Fruit fly (Drosophila melanogaster) whole organism, wandering third instar larva: Measurements from ENCODE around the gene CG6409.

Source experiments
- CG32264 ChIP-seq: fragments of 200-800 bp; sonication (Bioruptor generic); optimal IDR thresholded peaks from 2 replicates; lab custom pipeline; 2016; ENCODE audit warnings: missing biosample characterization, missing genetic modification characterization
- Dfd ChIP-seq: fragments of >200 bp; optimal IDR thresholded peaks from 2 replicates; lab custom pipeline; 2017; ENCODE audit warnings: missing biosample characterization, missing genetic modification characterization
- h ChIP-seq: fragments of 200-800 bp; sonication (Bioruptor generic); optimal IDR thresholded peaks from 3 replicates; lab custom pipeline; 2016; ENCODE audit warnings: missing biosample characterization, mild to moderate bottlenecking, missing genetic modification characterization
- pan ChIP-seq: fragments of >200 bp; optimal IDR thresholded peaks from 2 replicates; lab custom pipeline; 2017
- psq ChIP-seq: fragments of 200-800 bp; sonication (Bioruptor generic); optimal IDR thresholded peaks from 3 replicates; lab custom pipeline; 2017; ENCODE audit warnings: missing biosample characterization, mild to moderate bottlenecking, missing genetic modification characterization, moderate library complexity

- TF ChIP-seq h (GFP tag; lab: Kevin White, UChicago), result no peak
- no peak for TF ChIP-seq psq
- no peak for TF ChIP-seq CG32264 (GFP tag; lab: Kevin White, UChicago)
- no peak for TF ChIP-seq pan (lab: Kevin White, UChicago)
- TF ChIP-seq Dfd (GFP tag; lab: Kevin White, UChicago), result peak; percentile 88
Measured at dm6 chr3L:10870087-10870486, 12.1 kb downstream of the CG6409 start.
